Worm (Caenorhabditis elegans) whole organism, mixed stage, embryonic: ENCODE measurements around the gene nst-1.

Experiments
- blmp-1 ChIP-seq: fragments of 150-350 bp; optimal IDR thresholded peaks from 2 replicates; lab custom pipeline; 2014; ENCODE audit warnings: missing biosample characterization, missing genetic modification characterization
- ceh-39 ChIP-seq: fragments of 150-350 bp; optimal IDR thresholded peaks from 2 replicates; lab custom pipeline; 2014; ENCODE audit warnings: missing biosample characterization, missing genetic modification characterization
- mep-1 ChIP-seq: fragments of 150-350 bp; optimal IDR thresholded peaks from 2 replicates; lab custom pipeline; 2017; ENCODE audit warnings: missing biosample characterization, missing genetic modification reagents, missing genetic modification characterization, inconsistent platforms
- nhr-28 ChIP-seq: fragments of 150-350 bp; optimal IDR thresholded peaks from 2 replicates; lab custom pipeline; 2014; ENCODE audit warnings: missing biosample characterization, missing genetic modification characterization
- unc-62 ChIP-seq: fragments of 150-350 bp; optimal IDR thresholded peaks from 2 replicates; lab custom pipeline; 2014; ENCODE audit warnings: missing biosample characterization, missing genetic modification reagents, missing genetic modification characterization

ce11 chrII:8295296-8295695 is 12.3 kb upstream of the nst-1 start, which contains the start of gene nlp-55:
- no peak for TF ChIP-seq blmp-1 (tag; lab: Kevin White, UChicago)
- TF ChIP-seq ceh-39 (tag; lab: Kevin White, UChicago) = no peak
- TF ChIP-seq nhr-28 (tag; lab: Kevin White, UChicago) = no peak
- TF ChIP-seq mep-1 (tag; lab: Kevin White, UChicago) = no peak
- no peak for TF ChIP-seq unc-62 (GFP tag; lab: Kevin White, UChicago)
